Worm (Caenorhabditis elegans) whole organism, L3 larva: ENCODE data around the gene mboa-7.

ENCODE experiments used
- R02D3.7 ChIP-seq: fragments of 150-350 bp; optimal IDR thresholded peaks from 2 replicates; lab custom pipeline; 2014; ENCODE audit warnings: missing biosample characterization, missing genetic modification characterization
- ZK546.5 ChIP-seq: sonication (generic microtip); optimal IDR thresholded peaks from 2 replicates; lab custom pipeline; 2017; ENCODE audit warnings: missing biosample characterization, missing genetic modification characterization
- ama-1 ChIP-seq: fragments of 150-350 bp; optimal IDR thresholded peaks from 2 replicates; lab custom pipeline; 2018
- ceh-16 ChIP-seq: sonication (generic microtip); optimal IDR thresholded peaks from 2 replicates; lab custom pipeline; 2017; ENCODE audit warnings: missing biosample characterization, missing genetic modification characterization
- ceh-28 ChIP-seq: fragments of 150-350 bp; optimal IDR thresholded peaks from 2 replicates; lab custom pipeline; 2014; ENCODE audit warnings: missing biosample characterization, missing genetic modification reagents, missing genetic modification characterization
- ceh-82 ChIP-seq: fragments of 150-350 bp; optimal IDR thresholded peaks from 2 replicates; lab custom pipeline; 2014; ENCODE audit warnings: missing biosample characterization, missing genetic modification characterization
- ceh-9 ChIP-seq: sonication (generic microtip); optimal IDR thresholded peaks from 2 replicates; lab custom pipeline; 2018; ENCODE audit warnings: missing biosample characterization, missing genetic modification characterization
- daf-12 ChIP-seq: fragments of 150-350 bp; optimal IDR thresholded peaks from 2 replicates; lab custom pipeline; 2014; ENCODE audit warnings: missing biosample characterization, missing genetic modification reagents, missing genetic modification characterization
- egl-27 ChIP-seq: sonication (generic microtip); optimal IDR thresholded peaks from 4 replicates; lab custom pipeline; 2017; ENCODE audit warnings: missing biosample characterization, missing genetic modification reagents, missing genetic modification characterization
- egl-5 ChIP-seq: fragments of 150-350 bp; optimal IDR thresholded peaks from 2 replicates; lab custom pipeline; 2017; ENCODE audit warnings: missing biosample characterization, missing genetic modification reagents, missing genetic modification characterization, inconsistent platforms
- elt-1 ChIP-seq: fragments of 150-350 bp; optimal IDR thresholded peaks from 2 replicates; lab custom pipeline; 2014; ENCODE audit warnings: missing biosample characterization, missing genetic modification characterization
- elt-2 ChIP-seq: sonication (generic microtip); optimal IDR thresholded peaks from 2 replicates; lab custom pipeline; 2016; ENCODE audit warnings: missing genetic modification reagents, mild to moderate bottlenecking, missing genetic modification characterization, missing compliant biosample characterization
- elt-3 ChIP-seq, 3 experiments: fragments of 150-350 bp in 1 of 3; sonication (generic microtip) in 2 of 3; optimal IDR thresholded peaks; 2 replicates in 2 of 3; 4 replicates in 1 of 3; lab custom pipeline; 2014 to 2017; ENCODE audit warnings: missing biosample characterization in 3 of 3, missing genetic modification characterization in 3 of 3
- eor-1 ChIP-seq, 2 experiments: fragments of 150-350 bp; optimal IDR thresholded peaks; 2 replicates each; lab custom pipeline; 2014 to 2018; ENCODE audit warnings: missing biosample characterization in 2 of 2, missing genetic modification characterization in 2 of 2
- fkh-10 ChIP-seq: sonication (generic microtip); optimal IDR thresholded peaks from 2 replicates; lab custom pipeline; 2017; ENCODE audit warnings: missing biosample characterization, missing genetic modification reagents, missing genetic modification characterization
- fkh-2 ChIP-seq: fragments of 150-350 bp; optimal IDR thresholded peaks from 2 replicates; lab custom pipeline; 2014; ENCODE audit warnings: missing biosample characterization, missing genetic modification reagents, missing genetic modification characterization
- fos-1 ChIP-seq: fragments of 150-350 bp; optimal IDR thresholded peaks from 2 replicates; lab custom pipeline; 2014; ENCODE audit warnings: missing biosample characterization, missing genetic modification characterization
- lin-15B ChIP-seq: fragments of 150-350 bp; optimal IDR thresholded peaks from 2 replicates; lab custom pipeline; 2014; ENCODE audit warnings: missing biosample characterization, missing genetic modification characterization
- lin-39 ChIP-seq: fragments of 150-350 bp; optimal IDR thresholded peaks from 2 replicates; lab custom pipeline; 2018; ENCODE audit warnings: missing biosample characterization, missing genetic modification reagents, missing genetic modification characterization
- lsy-12 ChIP-seq: sonication (generic microtip); optimal IDR thresholded peaks from 2 replicates; lab custom pipeline; 2016; ENCODE audit warnings: mild to moderate bottlenecking, missing genetic modification characterization, missing compliant biosample characterization
- mdl-1 ChIP-seq: fragments of 150-350 bp; optimal IDR thresholded peaks from 2 replicates; lab custom pipeline; 2014; ENCODE audit warnings: missing biosample characterization, missing genetic modification characterization
- mml-1 ChIP-seq: fragments of 150-350 bp; sonication (generic microtip); optimal IDR thresholded peaks from 3 replicates; lab custom pipeline; 2014; ENCODE audit warnings: missing biosample characterization, missing genetic modification characterization
- nfya-1 ChIP-seq: sonication (generic microtip); optimal IDR thresholded peaks from 2 replicates; lab custom pipeline; 2017; ENCODE audit warnings: missing genetic modification characterization, mild to moderate bottlenecking, missing compliant biosample characterization, antibody characterized with exemption, moderate library complexity; ENCODE audit not compliant: insufficient read depth
- nhr-11 ChIP-seq: fragments of 150-350 bp; optimal IDR thresholded peaks from 2 replicates; lab custom pipeline; 2014; ENCODE audit warnings: missing biosample characterization, missing genetic modification characterization
- nhr-12 ChIP-seq: fragments of 150-350 bp; optimal IDR thresholded peaks from 2 replicates; lab custom pipeline; 2014; ENCODE audit warnings: missing biosample characterization, missing genetic modification characterization
- nhr-23 ChIP-seq: fragments of 150-350 bp; optimal IDR thresholded peaks from 2 replicates; lab custom pipeline; 2014; ENCODE audit warnings: missing biosample characterization, missing genetic modification reagents, missing genetic modification characterization
- nhr-237 ChIP-seq: fragments of 150-350 bp; optimal IDR thresholded peaks from 2 replicates; lab custom pipeline; 2014; ENCODE audit warnings: missing biosample characterization, missing genetic modification characterization
- nhr-25 ChIP-seq: sonication (generic microtip); optimal IDR thresholded peaks from 2 replicates; lab custom pipeline; 2017; ENCODE audit warnings: missing biosample characterization, missing genetic modification characterization
- nhr-28 ChIP-seq: fragments of 150-350 bp; optimal IDR thresholded peaks from 2 replicates; lab custom pipeline; 2014; ENCODE audit warnings: missing biosample characterization, missing genetic modification characterization
- nhr-67 ChIP-seq: fragments of 150-350 bp; optimal IDR thresholded peaks from 2 replicates; lab custom pipeline; 2014; ENCODE audit warnings: missing biosample characterization, missing genetic modification characterization
- nhr-76 ChIP-seq: fragments of 150-350 bp; sonication (generic microtip); optimal IDR thresholded peaks from 5 replicates; lab custom pipeline; 2014; ENCODE audit warnings: missing biosample characterization, missing genetic modification characterization
- nhr-77 ChIP-seq: fragments of 150-350 bp; optimal IDR thresholded peaks from 2 replicates; lab custom pipeline; 2014; ENCODE audit warnings: missing biosample characterization, missing genetic modification characterization
- pqm-1 ChIP-seq: fragments of 150-350 bp; optimal IDR thresholded peaks from 2 replicates; lab custom pipeline; 2017; ENCODE audit warnings: missing biosample characterization, missing genetic modification characterization, inconsistent platforms
- sea-2 ChIP-seq: fragments of 150-350 bp; sonication (generic microtip); optimal IDR thresholded peaks from 4 replicates; lab custom pipeline; 2014; ENCODE audit warnings: missing biosample characterization, missing genetic modification reagents, missing genetic modification characterization
- skn-1 ChIP-seq: fragments of 150-350 bp; optimal IDR thresholded peaks from 2 replicates; lab custom pipeline; 2014; ENCODE audit warnings: missing biosample characterization, missing genetic modification characterization
- tbx-2 ChIP-seq: sonication (generic microtip); optimal IDR thresholded peaks from 2 replicates; lab custom pipeline; 2016; ENCODE audit warnings: mild to moderate bottlenecking, missing genetic modification characterization, missing compliant biosample characterization
- unc-39 ChIP-seq: sonication (generic microtip); optimal IDR thresholded peaks from 4 replicates; lab custom pipeline; 2017; ENCODE audit warnings: missing biosample characterization, missing genetic modification characterization
- unc-62 ChIP-seq: fragments of 150-350 bp; sonication (generic microtip); optimal IDR thresholded peaks from 4 replicates; lab custom pipeline; 2014; ENCODE audit warnings: missing biosample characterization, missing genetic modification reagents, missing genetic modification characterization
- zag-1 ChIP-seq: fragments of 150-350 bp; optimal IDR thresholded peaks from 2 replicates; lab custom pipeline; 2014; ENCODE audit warnings: missing biosample characterization, missing genetic modification characterization
- ztf-11 ChIP-seq: fragments of 150-350 bp; optimal IDR thresholded peaks from 2 replicates; lab custom pipeline; 2014; ENCODE audit warnings: missing biosample characterization, missing genetic modification characterization
- ztf-4 ChIP-seq: fragments of 150-350 bp; optimal IDR thresholded peaks from 2 replicates; lab custom pipeline; 2014; ENCODE audit warnings: missing biosample characterization, missing genetic modification characterization

mboa-7 gene

DNA sequence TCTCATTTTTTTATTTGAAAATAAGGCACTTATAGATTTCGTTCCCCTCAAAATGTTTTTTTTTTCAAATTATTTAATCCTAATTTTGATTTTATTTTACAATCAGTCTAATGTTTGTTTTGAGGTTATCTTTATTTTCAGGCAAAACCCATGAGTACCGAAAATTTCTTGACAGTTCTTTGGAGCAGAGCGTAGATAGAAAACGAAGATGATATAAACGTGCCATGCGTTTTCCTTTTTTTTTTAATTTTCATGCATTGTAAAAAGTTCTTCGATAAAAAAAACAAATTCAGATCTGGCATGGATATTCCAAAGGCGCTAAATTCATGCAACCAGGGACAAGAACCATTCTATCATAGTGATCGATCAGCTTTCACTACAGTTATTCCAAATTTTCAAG, 33.3 kb downstream of the mboa-7 start, which contains the start of gene C33D3.5:
TSS of gene C33D3.5 (plus strand) at position 301 of the 400 bp plus-strand sequence.
- TF ChIP-seq lin-15B (tag; lab: Kevin White, UChicago) = no peak
- no peak for TF ChIP-seq ZK546.5
- no peak for TF ChIP-seq ztf-4 (tag; lab: Kevin White, UChicago)
- no peak for TF ChIP-seq ama-1 (lab: Kevin White, UChicago)
- no peak for TF ChIP-seq nhr-25 (tag; lab: Kevin White, UChicago)
- no peak for TF ChIP-seq skn-1 (tag; lab: Kevin White, UChicago)
- TF ChIP-seq, all 47 proteins: peak for 0

DNA sequence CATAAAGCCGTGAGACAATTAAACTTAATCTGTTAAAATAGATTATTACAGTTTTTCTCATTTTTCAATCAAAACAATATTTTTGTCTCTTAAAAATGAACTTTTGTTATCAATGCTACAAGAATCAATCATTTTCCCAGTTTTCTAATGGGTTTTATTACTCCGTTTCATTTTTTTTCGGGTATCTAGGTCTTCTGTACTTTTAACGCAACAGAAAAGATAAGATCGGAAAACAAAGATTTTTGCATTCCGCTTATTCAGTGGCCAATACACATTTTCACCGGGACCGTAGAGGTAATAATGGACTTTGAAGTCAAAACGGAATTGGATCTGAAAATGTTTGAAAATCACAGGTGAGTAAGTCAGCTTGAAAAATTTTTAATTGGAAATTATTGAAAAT, 35.6 kb downstream of the mboa-7 start, which contains the start of gene C33D3.4:
TSS of gene C33D3.4 (plus strand) at position 301 of the 400 bp plus-strand sequence.
- TF ChIP-seq elt-3 (tag; optimal IDR thresholded peaks at IDR 0.05; lab: Kevin White, UChicago) = no peak
- no peak for TF ChIP-seq ztf-4 (tag; lab: Kevin White, UChicago)
- TF ChIP-seq nhr-28 (tag; lab: Kevin White, UChicago) = no peak
- no peak for TF ChIP-seq nhr-77 (tag; lab: Kevin White, UChicago)
- no peak for TF ChIP-seq lin-15B (tag; lab: Kevin White, UChicago)
- TF ChIP-seq mml-1 (tag; lab: Kevin White, UChicago) = no peak
- no peak for TF ChIP-seq pqm-1 (tag; lab: Kevin White, UChicago)
- TF ChIP-seq eor-1 (tag; optimal IDR thresholded peaks at IDR 0.05; lab: Kevin White, UChicago) = no peak
- no peak for TF ChIP-seq skn-1 (tag; lab: Kevin White, UChicago)
- TF ChIP-seq ama-1 (lab: Kevin White, UChicago) = no peak

DNA sequence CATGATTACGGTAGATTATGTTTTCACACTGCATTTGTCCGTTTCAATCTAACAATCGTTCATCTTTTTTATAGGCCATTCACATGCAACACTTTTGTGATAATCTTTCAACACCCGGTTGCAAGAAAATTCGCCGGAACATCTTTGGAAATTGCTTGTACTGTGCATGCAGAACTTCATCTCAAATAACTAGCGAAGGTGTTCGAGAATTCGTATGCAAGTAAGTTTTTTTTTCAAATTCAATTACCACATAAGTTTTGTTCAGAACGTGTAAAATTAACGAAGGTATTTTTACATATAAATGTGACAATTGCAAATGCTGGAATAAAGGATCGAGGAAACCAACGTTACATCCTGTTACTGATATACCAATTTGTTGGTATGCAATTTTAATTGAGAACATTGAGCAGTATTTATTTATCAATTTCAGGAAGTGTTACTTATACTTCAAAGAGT, 39.0 kb downstream of the mboa-7 start, which contains the start of gene C33D3.3:
TSS of gene C33D3.3 (plus strand) at position 51 of the 456 bp plus-strand sequence.
- no peak for TF ChIP-seq unc-39
- TF ChIP-seq nhr-12 = no peak
- no peak for TF ChIP-seq ceh-82 (tag; lab: Kevin White, UChicago)
- TF ChIP-seq ceh-16 (tag; lab: Kevin White, UChicago) = no peak
- TF ChIP-seq ZK546.5 = no peak
- no peak for TF ChIP-seq nfya-1 (tag; lab: Kevin White, UChicago)
- TF ChIP-seq lin-39 (tag; lab: Kevin White, UChicago) = no peak
- no peak for TF ChIP-seq nhr-77 (tag; lab: Kevin White, UChicago)
- no peak for TF ChIP-seq pqm-1 (tag; lab: Kevin White, UChicago)
- no peak for TF ChIP-seq nhr-28 (tag; lab: Kevin White, UChicago)
- TF ChIP-seq mdl-1 (tag; lab: Kevin White, UChicago) = no peak
- TF ChIP-seq nhr-76 (tag; lab: Kevin White, UChicago) = no peak
- TF ChIP-seq egl-5 (tag; lab: Kevin White, UChicago) = no peak
- no peak for TF ChIP-seq fkh-2 (tag; lab: Kevin White, UChicago)
- no peak for TF ChIP-seq sea-2 (GFP tag; lab: Kevin White, UChicago)
- TF ChIP-seq mml-1 (tag; lab: Kevin White, UChicago) = no peak
- no peak for TF ChIP-seq fkh-10 (GFP tag; lab: Kevin White, UChicago)
- no peak for TF ChIP-seq skn-1 (tag; lab: Kevin White, UChicago)

ce11 chrX:10482272-10482671, 42.1 kb downstream of the mboa-7 start:
- TF ChIP-seq tbx-2 (tag; lab: Kevin White, UChicago) (no peak), R02D3.7 (no peak), zag-1 (tag; lab: Kevin White, UChicago) (no peak), fkh-2 (tag; lab: Kevin White, UChicago) (no peak), nhr-67 (no peak), egl-5 (tag; lab: Kevin White, UChicago) (no peak), elt-2 (no peak), ceh-28 (tag; lab: Kevin White, UChicago) (no peak)
- TF ChIP-seq, all 47 proteins: peak for 0

ce11 chrX:10480563-10481290, 43.6 kb downstream of the mboa-7 start, which contains the start of gene elt-2:
elt-2 (plus strand) TSS chrX:10481240.
- TF ChIP-seq ztf-11 (tag; lab: Kevin White, UChicago) (no peak), nhr-67 (no peak), nfya-1 (tag; lab: Kevin White, UChicago) (peak; percentile 78), unc-62 (GFP tag; lab: Kevin White, UChicago) (no peak), fkh-2 (tag; lab: Kevin White, UChicago) (no peak), fos-1 (tag; lab: Kevin White, UChicago) (no peak), nhr-76 (tag; lab: Kevin White, UChicago) (no peak), unc-39 (no peak), nhr-12 (no peak), lin-15B (tag; lab: Kevin White, UChicago) (no peak), lin-39 (tag; lab: Kevin White, UChicago) (no peak), nhr-77 (tag; lab: Kevin White, UChicago) (no peak), elt-1 (no peak), nhr-11 (tag; lab: Kevin White, UChicago) (no peak), ama-1 (lab: Kevin White, UChicago) (no peak), egl-27 (tag; lab: Kevin White, UChicago) (no peak), daf-12 (tag; lab: Kevin White, UChicago) (no peak), pqm-1 (tag; lab: Kevin White, UChicago) (peak; percentile 96), nhr-237 (tag; lab: Kevin White, UChicago) (no peak), nhr-23 (tag; lab: Kevin White, UChicago) (no peak), lsy-12 (tag; lab: Kevin White, UChicago) (peak; percentile 41), ceh-9 (tag; lab: Kevin White, UChicago) (no peak), sea-2 (GFP tag; lab: Kevin White, UChicago) (no peak), ceh-82 (tag; lab: Kevin White, UChicago) (no peak), tbx-2 (tag; lab: Kevin White, UChicago) (no peak)
